Fruit fly (Drosophila melanogaster) whole organism, embryonic: ENCODE data around the gene CG2267.

ENCODE experiments used
- Abd-B ChIP-seq: fragments of 200-800 bp; sonication (Bioruptor generic); optimal IDR thresholded peaks from 2 replicates; lab custom pipeline; 2018; ENCODE audit warnings: missing biosample characterization, mild to moderate bottlenecking, missing genetic modification characterization, moderate library complexity
- Aef1 ChIP-seq: fragments of 200-800 bp; sonication (Bioruptor generic); IDR thresholded peaks from 3 replicates; pipeline ENCODE4 v1.3.6; 2022; ENCODE audit warnings: missing biosample characterization, missing genetic modification characterization
- CG10274 ChIP-seq: fragments of 200-800 bp; sonication (Bioruptor generic); optimal IDR thresholded peaks from 3 replicates; lab custom pipeline; 2017; ENCODE audit warnings: missing biosample characterization, mild to moderate bottlenecking, missing genetic modification characterization
- CG10462 ChIP-seq: fragments of 200-800 bp; sonication (Bioruptor generic); optimal IDR thresholded peaks from 2 replicates; lab custom pipeline; 2016; ENCODE audit warnings: missing biosample characterization, missing genetic modification characterization
- CG10565 ChIP-seq: fragments of 200-800 bp; sonication (Bioruptor generic); optimal IDR thresholded peaks from 3 replicates; lab custom pipeline; 2016; ENCODE audit warnings: missing biosample characterization, mild to moderate bottlenecking, missing genetic modification characterization
- CG11695 ChIP-seq: fragments of 200-800 bp; sonication (Bioruptor generic); IDR thresholded peaks from 3 replicates; pipeline ENCODE4 v1.3.6; 2022; ENCODE audit warnings: missing biosample characterization, missing genetic modification characterization
- CG11723 ChIP-seq: fragments of 200-800 bp; sonication (Bioruptor generic); optimal IDR thresholded peaks from 2 replicates; lab custom pipeline; 2017; ENCODE audit warnings: missing biosample characterization, mild to moderate bottlenecking, missing genetic modification characterization
- CG12104 ChIP-seq: fragments of 200-800 bp; sonication (Bioruptor generic); optimal IDR thresholded peaks from 3 replicates; lab custom pipeline; 2016; ENCODE audit warnings: missing biosample characterization, missing genetic modification characterization
- CG13123 ChIP-seq: fragments of 200-800 bp; sonication (Bioruptor generic); optimal IDR thresholded peaks from 2 replicates; lab custom pipeline; 2016; ENCODE audit warnings: missing biosample characterization, missing genetic modification characterization
- CG13424 ChIP-seq: fragments of 200-800 bp; sonication (Bioruptor generic); optimal IDR thresholded peaks from 2 replicates; lab custom pipeline; 2019; ENCODE audit warnings: missing biosample characterization, mild to moderate bottlenecking, missing genetic modification characterization, moderate library complexity
- CG13624 ChIP-seq: fragments of 200-800 bp; sonication (Bioruptor generic); optimal IDR thresholded peaks from 2 replicates; lab custom pipeline; 2016; ENCODE audit warnings: missing biosample characterization, missing genetic modification characterization
- CG13775 ChIP-seq: fragments of 200-800 bp; sonication (Bioruptor generic); optimal IDR thresholded peaks from 3 replicates; lab custom pipeline; 2017; ENCODE audit warnings: missing biosample characterization, mild to moderate bottlenecking, missing genetic modification characterization
- CG18011 ChIP-seq: fragments of 200-800 bp; sonication (Bioruptor generic); optimal IDR thresholded peaks from 2 replicates; lab custom pipeline; 2017; ENCODE audit warnings: missing biosample characterization, missing genetic modification characterization, mild to moderate bottlenecking, moderate library complexity, missing genotype
- CG2129 ChIP-seq: fragments of 200-800 bp; sonication (Bioruptor generic); IDR thresholded peaks from 2 replicates; pipeline ENCODE4 v1.3.6; 2022; ENCODE audit warnings: missing biosample characterization, missing genetic modification characterization; ENCODE audit not compliant: partially characterized antibody
- CG31224 ChIP-seq: fragments of 200-800 bp; sonication (Bioruptor generic); IDR thresholded peaks from 2 replicates; pipeline ENCODE4 v1.3.6; 2022; ENCODE audit warnings: missing biosample characterization, missing genetic modification characterization
- CG3838 ChIP-seq: fragments of 200-800 bp; sonication (Bioruptor generic); optimal IDR thresholded peaks from 3 replicates; lab custom pipeline; 2016; ENCODE audit warnings: missing biosample characterization, missing genetic modification characterization
- CG6254 ChIP-seq: fragments of 200-800 bp; sonication (Bioruptor generic); optimal IDR thresholded peaks from 3 replicates; lab custom pipeline; 2017; ENCODE audit warnings: mild to moderate bottlenecking, missing biosample characterization, missing genetic modification reagents, missing genetic modification characterization
- CG6813 ChIP-seq: fragments of 200-800 bp; sonication (Bioruptor generic); optimal IDR thresholded peaks from 2 replicates; lab custom pipeline; 2017; ENCODE audit warnings: missing biosample characterization, missing genetic modification characterization, mild to moderate bottlenecking, moderate library complexity, missing genetic modification reagents
- CG8089 ChIP-seq: fragments of 200-800 bp; sonication (Bioruptor generic); optimal IDR thresholded peaks from 3 replicates; lab custom pipeline; 2016; ENCODE audit warnings: missing biosample characterization, missing genetic modification characterization
- CG8924 ChIP-seq: fragments of 200-800 bp; optimal IDR thresholded peaks from 3 replicates; lab custom pipeline; 2019; ENCODE audit warnings: missing biosample characterization, mild to moderate bottlenecking, missing genetic modification characterization, moderate library complexity
- CG9932 ChIP-seq: fragments of 200-800 bp; sonication (Bioruptor generic); IDR thresholded peaks from 2 replicates; pipeline ENCODE4 v1.3.6; 2022; ENCODE audit warnings: missing biosample characterization, missing genetic modification characterization
- CoRest ChIP-seq: fragments of 200-800 bp; sonication (Bioruptor generic); optimal IDR thresholded peaks from 3 replicates; lab custom pipeline; 2018; ENCODE audit warnings: missing biosample characterization, mild to moderate bottlenecking, missing genetic modification characterization, moderate library complexity
- Fer1 ChIP-seq: fragments of 200-800 bp; sonication (Bioruptor generic); optimal IDR thresholded peaks from 2 replicates; lab custom pipeline; 2017; ENCODE audit warnings: missing biosample characterization, mild to moderate bottlenecking, missing genetic modification characterization
- GATAe ChIP-seq: fragments of 200-800 bp; sonication (Bioruptor generic); conservative IDR thresholded peaks from 2 replicates; pipeline ENCODE4 v1.3.6; 2022; ENCODE audit warnings: missing biosample characterization, missing genetic modification characterization
- Gug ChIP-seq: fragments of 200-800 bp; sonication (Bioruptor generic); IDR thresholded peaks from 4 replicates; pipeline ENCODE4 v1.3.6; 2022; ENCODE audit warnings: missing biosample characterization, missing genetic modification characterization
- HLH3B ChIP-seq: fragments of 200-800 bp; sonication (Bioruptor generic); IDR thresholded peaks from 2 replicates; pipeline ENCODE4 v1.3.6; 2022; ENCODE audit warnings: missing biosample characterization, missing genetic modification characterization
- HLHmδ ChIP-seq: fragments of 200-800 bp; sonication (Bioruptor generic); optimal IDR thresholded peaks from 2 replicates; lab custom pipeline; 2018; ENCODE audit warnings: missing biosample characterization, mild to moderate bottlenecking, missing genetic modification characterization, moderate library complexity
- Hey ChIP-seq: fragments of 200-800 bp; sonication (Bioruptor generic); optimal IDR thresholded peaks from 3 replicates; lab custom pipeline; 2018; ENCODE audit warnings: missing biosample characterization, mild to moderate bottlenecking, missing genetic modification characterization
- Pdp1 ChIP-seq, 2 experiments: fragments of 200-800 bp; sonication (Bioruptor generic); optimal IDR thresholded peaks; 3 replicates each; lab custom pipeline; 2016; ENCODE audit warnings: missing biosample characterization in 2 of 2, missing genetic modification characterization in 2 of 2, mild to moderate bottlenecking in 1 of 2, moderate library complexity in 1 of 2
- Six4 ChIP-seq: fragments of 200-800 bp; sonication (Bioruptor generic); optimal IDR thresholded peaks from 2 replicates; lab custom pipeline; 2016; ENCODE audit warnings: missing biosample characterization, missing genetic modification characterization
- TFAM ChIP-seq: fragments of 200-800 bp; sonication (Bioruptor generic); optimal IDR thresholded peaks from 2 replicates; lab custom pipeline; 2017; ENCODE audit warnings: missing biosample characterization, missing genetic modification characterization, inconsistent platforms
- Vsx1 ChIP-seq: fragments of 200-800 bp; sonication (Bioruptor generic); optimal IDR thresholded peaks from 2 replicates; lab custom pipeline; 2017; ENCODE audit warnings: missing biosample characterization, mild to moderate bottlenecking, missing genetic modification characterization, missing genetic modification reagents
- bab2 ChIP-seq: fragments of 200-800 bp; sonication (Bioruptor generic); optimal IDR thresholded peaks from 2 replicates; lab custom pipeline; 2016; ENCODE audit warnings: missing biosample characterization, missing genetic modification characterization
- emc ChIP-seq: fragments of 200-800 bp; sonication (Bioruptor generic); optimal IDR thresholded peaks from 2 replicates; lab custom pipeline; 2016; ENCODE audit warnings: missing biosample characterization, missing genetic modification characterization
- gcm ChIP-seq: fragments of 200-800 bp; sonication (Bioruptor generic); optimal IDR thresholded peaks from 2 replicates; lab custom pipeline; 2019; ENCODE audit warnings: missing biosample characterization, mild to moderate bottlenecking, missing genetic modification characterization, moderate library complexity
- grau ChIP-seq: fragments of 200-800 bp; optimal IDR thresholded peaks from 3 replicates; lab custom pipeline; 2019; ENCODE audit warnings: missing biosample characterization, mild to moderate bottlenecking, missing genetic modification characterization, moderate library complexity
- ham ChIP-seq: fragments of 200-800 bp; sonication (Bioruptor generic); IDR thresholded peaks from 2 replicates; pipeline ENCODE4 v1.3.6; 2022; ENCODE audit warnings: missing biosample characterization, missing genetic modification characterization
- jigr1 ChIP-seq: fragments of 200-800 bp; sonication (Bioruptor generic); IDR thresholded peaks from 3 replicates; pipeline ENCODE4 v1.3.6; 2022; ENCODE audit warnings: missing biosample characterization, missing genetic modification characterization
- mirr ChIP-seq: fragments of 200-800 bp; sonication (Bioruptor generic); optimal IDR thresholded peaks from 3 replicates; lab custom pipeline; 2018; ENCODE audit warnings: missing biosample characterization, mild to moderate bottlenecking, missing genetic modification characterization
- salm ChIP-seq: fragments of 200-800 bp; sonication (Bioruptor generic); optimal IDR thresholded peaks from 2 replicates; lab custom pipeline; 2018; ENCODE audit warnings: missing biosample characterization, mild to moderate bottlenecking, missing genetic modification characterization
- schlank ChIP-seq: fragments of 200-800 bp; sonication (Bioruptor generic); optimal IDR thresholded peaks from 2 replicates; lab custom pipeline; 2018; ENCODE audit warnings: missing biosample characterization, mild to moderate bottlenecking, missing genetic modification characterization
- sim ChIP-seq: fragments of 200-800 bp; sonication (Bioruptor generic); IDR thresholded peaks from 2 replicates; pipeline ENCODE4 v1.3.6; 2022; ENCODE audit warnings: missing biosample characterization, missing genetic modification characterization
- ssp ChIP-seq: fragments of 200-800 bp; sonication (Bioruptor generic); IDR thresholded peaks from 2 replicates; pipeline ENCODE4 v1.3.6; 2022; ENCODE audit warnings: missing biosample characterization, missing genetic modification characterization
- tgo ChIP-seq: fragments of 200-800 bp; sonication (Bioruptor generic); IDR thresholded peaks from 3 replicates; pipeline ENCODE4 v1.3.6; 2022; ENCODE audit warnings: missing biosample characterization, missing genetic modification characterization
- tin ChIP-seq: fragments of 200-800 bp; sonication (Bioruptor generic); optimal IDR thresholded peaks from 3 replicates; lab custom pipeline; 2016; ENCODE audit warnings: missing biosample characterization, missing genetic modification characterization
- ttk ChIP-seq: fragments of 200-800 bp; sonication (Bioruptor generic); IDR thresholded peaks from 2 replicates; pipeline ENCODE4 v2.1.2; 2022; ENCODE audit warnings: missing biosample characterization, missing genetic modification characterization
- tx ChIP-seq: fragments of 200-800 bp; sonication (Bioruptor generic); optimal IDR thresholded peaks from 2 replicates; lab custom pipeline; 2016; ENCODE audit warnings: missing biosample characterization, missing genetic modification characterization
- unc-4 ChIP-seq: fragments of 200-800 bp; sonication (Bioruptor generic); IDR thresholded peaks from 2 replicates; pipeline ENCODE4 v1.3.6; 2022; ENCODE audit warnings: missing biosample characterization, missing genetic modification characterization; ENCODE audit not compliant: partially characterized antibody

CG2267 gene

DNA sequence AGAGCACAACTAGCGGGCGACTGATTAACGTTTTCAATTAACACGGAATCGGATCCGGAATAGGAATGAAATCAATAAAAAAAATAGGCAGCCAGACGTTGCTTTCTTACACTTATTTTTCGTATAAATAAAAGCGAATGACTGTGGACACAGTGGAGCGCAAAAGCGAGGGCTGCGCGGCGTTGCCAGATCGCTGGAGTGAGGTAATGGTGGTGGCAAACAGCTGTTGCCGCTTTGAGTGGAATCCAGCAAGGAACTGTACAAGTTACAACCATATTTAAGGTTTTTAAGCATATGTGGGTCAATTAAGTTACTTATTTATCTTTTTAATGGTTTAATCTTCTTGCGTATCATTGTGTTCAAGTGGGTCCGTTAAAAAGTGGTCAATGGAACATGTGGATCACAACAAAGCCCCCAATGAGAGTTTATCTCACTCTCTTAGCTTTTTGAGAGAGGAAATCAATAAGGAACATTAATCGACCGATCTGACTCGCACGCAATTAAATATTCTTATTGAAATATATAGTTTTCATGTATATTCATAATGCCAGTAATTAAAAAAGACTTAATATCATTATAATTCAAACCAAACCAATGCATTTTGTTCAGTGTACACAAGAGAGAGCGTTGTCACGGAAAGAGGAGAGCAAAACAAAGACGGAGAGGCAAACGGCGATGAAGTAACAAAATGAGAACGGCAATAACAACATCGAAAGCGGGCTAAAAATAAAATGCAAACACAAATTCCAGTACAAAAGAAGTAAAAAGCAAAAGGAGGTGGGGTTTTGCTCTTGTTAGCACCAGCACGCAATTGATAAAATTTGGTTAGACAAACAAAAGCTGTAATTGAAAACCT is 28.4 kb downstream of the CG2267 start (continued):
- TF ChIP-seq GATAe (GFP tag; lab: Robert Waterston, UW) (peak; percentile 59; the same call in 1 of the 2 replicates), HLH3B (GFP tag; lab: Robert Waterston, UW) (peak; percentile 95), HLHmδ (GFP tag; lab: Kevin White, UChicago) (no peak), CG9932 (GFP tag; lab: Robert Waterston, UW) (peak; percentile 87), emc (GFP tag; lab: Kevin White, UChicago) (peak; percentile 81), CG10565 (no peak), ham (GFP tag; lab: Robert Waterston, UW) (peak; percentile 67; the same call in 1 of the 2 replicates), CG3838 (GFP tag; lab: Kevin White, UChicago) (peak; percentile 83), bab2 (GFP tag; lab: Kevin White, UChicago) (peak; percentile 58), CoRest (tag; lab: Kevin White, UChicago) (peak; percentile 88), tx (GFP tag; lab: Kevin White, UChicago) (peak; percentile 84), CG13775 (GFP tag; lab: Kevin White, UChicago) (peak; percentile 86), grau (peak; percentile 89), ttk (GFP tag; lab: Robert Waterston, UW) (peak; percentile 89), CG13624 (GFP tag; lab: Kevin White, UChicago) (peak; percentile 70), salm (tag; lab: Kevin White, UChicago) (peak; percentile 87), sim (GFP tag; lab: Robert Waterston, UW) (peak; percentile 89), TFAM (GFP tag; lab: Kevin White, UChicago) (peak; percentile 63), tgo (GFP tag; lab: Robert Waterston, UW) (peak; percentile 95), schlank (tag; lab: Kevin White, UChicago) (peak; percentile 66), CG12104 (GFP tag; lab: Kevin White, UChicago) (peak; percentile 92), Hey (peak; percentile 83), CG18011 (GFP tag; lab: Kevin White, UChicago) (peak; percentile 81), CG11695 (GFP tag; lab: Robert Waterston, UW) (peak; percentile 95), tin (GFP tag; lab: Kevin White, UChicago) (peak; percentile 91), ssp (GFP tag; lab: Robert Waterston, UW) (peak; percentile 73), CG8089 (GFP tag; lab: Kevin White, UChicago) (peak; percentile 69), CG31224 (GFP tag; lab: Robert Waterston, UW) (peak; percentile 81), Gug (peak; percentile 79), CG10462 (GFP tag; lab: Kevin White, UChicago) (peak; percentile 74), Pdp1 (GFP tag; optimal IDR thresholded peaks at IDR 0.05; lab: Kevin White, UChicago) (peak; percentile 89 to 92), CG6254 (GFP tag; lab: Kevin White, UChicago) (peak; percentile 88), unc-4 (GFP tag; lab: Robert Waterston, UW) (no peak; the same call in 1 of the 2 replicates), mirr (GFP tag; lab: Kevin White, UChicago) (peak; percentile 24), CG13123 (GFP tag; lab: Kevin White, UChicago) (peak; percentile 85), CG11723 (GFP tag; lab: Kevin White, UChicago) (peak; percentile 77), gcm (GFP tag; lab: Kevin White, UChicago) (peak; percentile 94), Six4 (GFP tag; lab: Kevin White, UChicago) (peak; percentile 90), jigr1 (GFP tag; lab: Robert Waterston, UW) (0 out of 3 replicates have a peak, but pooled peaks have one; percentile 29), CG2129 (GFP tag; lab: Robert Waterston, UW) (no peak), Abd-B (peak; percentile 70), CG8924 (peak; percentile 93), CG13424 (tag; lab: Kevin White, UChicago) (peak; percentile 90), Vsx1 (GFP tag; lab: Kevin White, UChicago) (peak; percentile 80), CG6813 (GFP tag; lab: Kevin White, UChicago) (peak; percentile 92), Aef1 (peak; percentile 88), CG10274 (GFP tag; lab: Kevin White, UChicago) (peak; percentile 67), Fer1 (peak; percentile 93)
